Fruit fly (Drosophila melanogaster) whole organism, prepupa: ENCODE results near the gene bab1.

ENCODE experiments used
- Blimp-1 ChIP-seq: fragments of 200-800 bp; sonication (Bioruptor generic); optimal IDR thresholded peaks from 3 replicates; lab custom pipeline; 2017; ENCODE audit warnings: missing biosample characterization, missing genetic modification characterization, mild to moderate bottlenecking, moderate library complexity, missing genetic modification reagents
- CG10631 ChIP-seq: fragments of 200-800 bp; sonication (Bioruptor generic); optimal IDR thresholded peaks from 2 replicates; lab custom pipeline; 2016; ENCODE audit warnings: missing biosample characterization, missing genetic modification characterization
- CG11294 ChIP-seq: fragments of 200-800 bp; sonication (Bioruptor generic); IDR thresholded peaks from 2 replicates; pipeline ENCODE4 v1.3.6; 2022; ENCODE audit warnings: missing biosample characterization, missing genetic modification characterization
- CG11762 ChIP-seq: fragments of 200-800 bp; sonication (Bioruptor generic); optimal IDR thresholded peaks from 3 replicates; lab custom pipeline; 2016; ENCODE audit warnings: missing biosample characterization, missing genetic modification characterization; ENCODE audit not compliant: insufficient read depth
- CG11902 ChIP-seq: fragments of 200-800 bp; sonication (Bioruptor generic); optimal IDR thresholded peaks from 3 replicates; lab custom pipeline; 2016; ENCODE audit warnings: missing biosample characterization, missing genetic modification characterization
- CG15336 ChIP-seq: fragments of 200-800 bp; sonication (Bioruptor generic); IDR thresholded peaks from 2 replicates; pipeline ENCODE4 v1.3.6; 2022; ENCODE audit warnings: missing biosample characterization, missing genetic modification characterization
- CG16779 ChIP-seq: fragments of 200-800 bp; sonication (Bioruptor generic); optimal IDR thresholded peaks from 3 replicates; lab custom pipeline; 2017; ENCODE audit warnings: missing biosample characterization, mild to moderate bottlenecking, missing genetic modification characterization
- CG31627 ChIP-seq: fragments of 200-800 bp; sonication (Bioruptor generic); optimal IDR thresholded peaks from 3 replicates; lab custom pipeline; 2016; ENCODE audit warnings: missing biosample characterization, missing genetic modification characterization
- CG34406 ChIP-seq: fragments of 200-800 bp; sonication (Bioruptor generic); optimal IDR thresholded peaks from 3 replicates; lab custom pipeline; 2016; ENCODE audit warnings: missing biosample characterization, missing genetic modification characterization
- CG3919 ChIP-seq: fragments of 200-800 bp; sonication (Bioruptor generic); optimal IDR thresholded peaks from 3 replicates; lab custom pipeline; 2016; ENCODE audit warnings: missing biosample characterization, missing genetic modification characterization
- CG4318 ChIP-seq: fragments of 200-800 bp; sonication (Bioruptor generic); optimal IDR thresholded peaks from 3 replicates; lab custom pipeline; 2017; ENCODE audit warnings: missing biosample characterization, mild to moderate bottlenecking, missing genetic modification characterization
- CG6163 ChIP-seq: fragments of 200-800 bp; sonication (Bioruptor generic); IDR thresholded peaks from 3 replicates; pipeline ENCODE4 v1.3.6; 2022; ENCODE audit warnings: missing biosample characterization, missing genetic modification characterization
- CG6792 ChIP-seq: fragments of 200-800 bp; sonication (Bioruptor generic); optimal IDR thresholded peaks from 3 replicates; lab custom pipeline; 2016; ENCODE audit warnings: missing biosample characterization, missing genetic modification characterization
- CG6808 ChIP-seq: fragments of 200-800 bp; sonication (Bioruptor generic); optimal IDR thresholded peaks from 3 replicates; lab custom pipeline; 2017; ENCODE audit warnings: missing biosample characterization, missing genetic modification characterization, mild to moderate bottlenecking, moderate library complexity, missing genetic modification reagents
- CG7368 ChIP-seq: fragments of 200-800 bp; sonication (Bioruptor generic); optimal IDR thresholded peaks from 3 replicates; lab custom pipeline; 2016; ENCODE audit warnings: missing biosample characterization, missing genetic modification characterization
- CG8119 ChIP-seq: fragments of 200-800 bp; sonication (Bioruptor generic); IDR thresholded peaks from 3 replicates; pipeline ENCODE4 v1.3.6; 2022; ENCODE audit warnings: missing biosample characterization, missing genetic modification characterization
- CG8319 ChIP-seq: fragments of 200-800 bp; sonication (Bioruptor generic); optimal IDR thresholded peaks from 3 replicates; lab custom pipeline; 2016; ENCODE audit warnings: missing biosample characterization, missing genetic modification characterization
- CG8632 ChIP-seq: fragments of 200-800 bp; sonication (Bioruptor generic); optimal IDR thresholded peaks from 3 replicates; lab custom pipeline; 2016; ENCODE audit warnings: missing biosample characterization, missing genetic modification characterization
- CG9139 ChIP-seq: fragments of 200-800 bp; sonication (Bioruptor generic); optimal IDR thresholded peaks from 3 replicates; lab custom pipeline; 2017; ENCODE audit warnings: missing biosample characterization, mild to moderate bottlenecking, missing genetic modification characterization
- Eip78C ChIP-seq: fragments of 200-800 bp; sonication (Bioruptor generic); peaks from one replicate; lab custom pipeline; 2016; ENCODE audit warnings: missing biosample characterization, missing genetic modification characterization
- Eip93F ChIP-seq: fragments of 200-800 bp; sonication (Bioruptor generic); optimal IDR thresholded peaks from 2 replicates; lab custom pipeline; 2016; ENCODE audit warnings: missing biosample characterization, mild to moderate bottlenecking, missing genetic modification characterization
- Ets21C ChIP-seq: fragments of 200-800 bp; sonication (Bioruptor generic); optimal IDR thresholded peaks from 3 replicates; lab custom pipeline; 2016; ENCODE audit warnings: missing biosample characterization, missing genetic modification characterization
- Ets96B ChIP-seq: fragments of 200-800 bp; optimal IDR thresholded peaks from 2 replicates; lab custom pipeline; 2019; ENCODE audit warnings: missing biosample characterization, mild to moderate bottlenecking, missing genetic modification characterization, moderate library complexity
- Gug ChIP-seq: fragments of 200-800 bp; sonication (Bioruptor generic); IDR thresholded peaks from 2 replicates; pipeline ENCODE4 v1.3.6; 2022; ENCODE audit warnings: missing biosample characterization, missing genetic modification characterization
- Hr38 ChIP-seq: sonication (Bioruptor generic); optimal IDR thresholded peaks from 2 replicates; lab custom pipeline; 2016; ENCODE audit warnings: missing biosample characterization, missing genetic modification characterization
- Hr39 ChIP-seq: fragments of 200-800 bp; sonication (Bioruptor generic); optimal IDR thresholded peaks from 2 replicates; lab custom pipeline; 2016; ENCODE audit warnings: missing biosample characterization, missing genetic modification characterization
- Lpt ChIP-seq: fragments of 200-800 bp; sonication (Bioruptor generic); optimal IDR thresholded peaks from 3 replicates; lab custom pipeline; 2016; ENCODE audit warnings: missing biosample characterization, missing genetic modification characterization
- Met ChIP-seq: fragments of 200-800 bp; sonication (Bioruptor generic); optimal IDR thresholded peaks from 3 replicates; lab custom pipeline; 2016; ENCODE audit warnings: missing biosample characterization, missing genetic modification characterization
- OdsH ChIP-seq: fragments of 200-800 bp; sonication (Bioruptor generic); optimal IDR thresholded peaks from 3 replicates; lab custom pipeline; 2016; ENCODE audit warnings: missing biosample characterization, missing genetic modification characterization
- Smox ChIP-seq: fragments of 200-800 bp; sonication (Bioruptor generic); optimal IDR thresholded peaks from 3 replicates; lab custom pipeline; 2016; ENCODE audit warnings: missing biosample characterization, missing genetic modification characterization
- Sox102F ChIP-seq: fragments of 200-800 bp; sonication (Bioruptor generic); optimal IDR thresholded peaks from 2 replicates; lab custom pipeline; 2016; ENCODE audit warnings: missing biosample characterization, mild to moderate bottlenecking, missing genetic modification characterization
- Sox14 ChIP-seq: fragments of 200-800 bp; sonication (Bioruptor generic); optimal IDR thresholded peaks from 3 replicates; lab custom pipeline; 2016; ENCODE audit warnings: missing biosample characterization, missing genetic modification characterization
- Sox15 ChIP-seq: fragments of 200-800 bp; sonication (Bioruptor generic); optimal IDR thresholded peaks from 3 replicates; lab custom pipeline; 2016; ENCODE audit warnings: missing biosample characterization, missing genetic modification characterization
- achi ChIP-seq: fragments of 200-800 bp; sonication (Bioruptor generic); optimal IDR thresholded peaks from 3 replicates; lab custom pipeline; 2016; ENCODE audit warnings: missing biosample characterization, missing genetic modification characterization
- acj6 ChIP-seq: fragments of 200-800 bp; sonication (Bioruptor generic); optimal IDR thresholded peaks from 3 replicates; lab custom pipeline; 2016; ENCODE audit warnings: missing biosample characterization, missing genetic modification characterization
- cyc ChIP-seq: fragments of 200-800 bp; sonication (Bioruptor generic); optimal IDR thresholded peaks from 3 replicates; lab custom pipeline; 2016; ENCODE audit warnings: missing biosample characterization, missing genetic modification characterization
- dac ChIP-seq: fragments of 200-800 bp; sonication (Bioruptor generic); optimal IDR thresholded peaks from 2 replicates; lab custom pipeline; 2017; ENCODE audit warnings: missing biosample characterization, mild to moderate bottlenecking, missing genetic modification characterization
- esn ChIP-seq: fragments of 200-800 bp; sonication (Bioruptor generic); optimal IDR thresholded peaks from 2 replicates; lab custom pipeline; 2016; ENCODE audit warnings: missing biosample characterization, mild to moderate bottlenecking, missing genetic modification characterization, moderate library complexity
- fd85E ChIP-seq: fragments of 200-800 bp; sonication (Bioruptor generic); optimal IDR thresholded peaks from 3 replicates; lab custom pipeline; 2016; ENCODE audit warnings: missing biosample characterization, missing genetic modification characterization
- fkh ChIP-seq: fragments of 200-800 bp; sonication (Bioruptor generic); optimal IDR thresholded peaks from 3 replicates; lab custom pipeline; 2017; ENCODE audit warnings: missing biosample characterization, mild to moderate bottlenecking, missing genetic modification characterization, moderate library complexity
- lz ChIP-seq: fragments of 200-800 bp; sonication (Bioruptor generic); optimal IDR thresholded peaks from 3 replicates; lab custom pipeline; 2016; ENCODE audit warnings: missing biosample characterization, missing genetic modification characterization
- net ChIP-seq: fragments of 200-800 bp; sonication (Bioruptor generic); optimal IDR thresholded peaks from 3 replicates; lab custom pipeline; 2016; ENCODE audit warnings: missing biosample characterization, missing genetic modification characterization
- pdm3 ChIP-seq: fragments of 200-800 bp; sonication (Bioruptor generic); optimal IDR thresholded peaks from 3 replicates; lab custom pipeline; 2016; ENCODE audit warnings: missing biosample characterization, missing genetic modification characterization
- salr ChIP-seq, 2 experiments: fragments of 200-800 bp; sonication (Bioruptor generic); optimal IDR thresholded peaks; 3 replicates each; lab custom pipeline; 2016 to 2018; ENCODE audit warnings: missing biosample characterization in 2 of 2, missing genetic modification characterization in 2 of 2, mild to moderate bottlenecking in 1 of 2
- spab ChIP-seq: fragments of 200-800 bp; sonication (Bioruptor generic); optimal IDR thresholded peaks from 2 replicates; lab custom pipeline; 2017; ENCODE audit warnings: missing biosample characterization, mild to moderate bottlenecking, missing genetic modification characterization, missing genetic modification reagents
- ss ChIP-seq, 2 experiments: fragments of 200-800 bp; sonication (Bioruptor generic); optimal IDR thresholded peaks; 2 replicates in 1 of 2; 3 replicates in 1 of 2; lab custom pipeline; 2017 to 2018; ENCODE audit warnings: mild to moderate bottlenecking in 2 of 2, missing biosample characterization in 2 of 2, missing genetic modification characterization in 2 of 2, moderate library complexity in 1 of 2
- topi ChIP-seq: fragments of 200-800 bp; sonication (Bioruptor generic); optimal IDR thresholded peaks from 3 replicates; lab custom pipeline; 2016; ENCODE audit warnings: missing biosample characterization, missing genetic modification characterization

The bab1 gene

DNA sequence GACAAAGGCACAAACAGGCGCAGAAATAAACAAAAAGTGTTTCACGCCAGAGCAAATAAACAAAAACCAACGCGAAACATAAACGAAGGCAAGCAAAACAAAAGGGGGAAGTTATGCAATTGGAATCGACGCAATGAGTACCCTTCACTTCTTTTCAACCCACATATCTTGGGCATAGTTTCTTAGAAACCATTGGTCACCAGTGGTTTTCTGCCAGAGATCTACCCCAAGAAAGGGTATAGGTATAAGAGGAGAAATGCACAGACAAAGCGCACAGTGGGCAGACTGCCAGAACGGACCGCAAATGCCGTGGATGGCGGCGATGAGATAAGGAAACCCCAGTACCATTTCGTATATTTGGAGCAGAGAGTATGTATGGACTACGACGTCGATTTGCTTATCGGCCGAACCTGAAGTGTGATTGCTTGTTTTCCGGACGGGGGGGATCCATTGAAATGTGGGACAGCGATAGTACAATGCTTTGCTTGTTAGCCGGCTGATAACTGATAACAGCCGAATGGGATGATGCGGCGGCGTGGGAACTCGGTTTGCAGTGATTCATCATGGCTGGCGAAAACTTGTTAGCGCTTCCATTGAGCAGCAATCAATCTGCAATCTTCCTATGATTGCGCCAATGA, 69.9 kb downstream of the bab1 start (continued):
- peak in 1 of 2 experiments; percentile 20 for TF ChIP-seq ss (GFP tag; optimal IDR thresholded peaks at IDR 0.05; lab: Kevin White, UChicago)
- TF ChIP-seq CG34406 (GFP tag; lab: Kevin White, UChicago): peak; percentile 44
- TF ChIP-seq CG31627: peak; percentile 56
- peak; percentile 0 for TF ChIP-seq Sox15 (GFP tag; lab: Kevin White, UChicago)
- TF ChIP-seq CG8119 (GFP tag; lab: Robert Waterston, UW): peak; percentile 43; the same call in 1 of the 3 replicates
- TF ChIP-seq CG9139 (GFP tag; lab: Kevin White, UChicago): no peak
- TF ChIP-seq fkh (GFP tag; lab: Kevin White, UChicago): peak; percentile 47
- peak; percentile 36 for TF ChIP-seq CG8319
- TF ChIP-seq CG8632 (GFP tag; lab: Kevin White, UChicago): peak; percentile 24

dm6 chr3L:1029610-1030284, 71.1 kb downstream of the bab1 start:
- TF ChIP-seq CG8119 (GFP tag; lab: Robert Waterston, UW) (peak; percentile 65), net (GFP tag; lab: Kevin White, UChicago) (no peak), Hr38 (GFP tag; lab: Kevin White, UChicago) (no peak), topi (no peak), CG11294 (GFP tag; lab: Robert Waterston, UW) (peak; percentile 52; the same call in 1 of the 2 replicates), CG6163 (GFP tag; lab: Robert Waterston, UW) (peak; percentile 68; the same call in 2 of the 3 replicates), Smox (GFP tag; lab: Kevin White, UChicago) (no peak), Met (GFP tag; lab: Kevin White, UChicago) (no peak), Lpt (GFP tag; lab: Kevin White, UChicago) (peak; percentile 14), Ets96B (tag; lab: Kevin White, UChicago) (no peak), CG11762 (GFP tag; lab: Kevin White, UChicago) (no peak), CG6808 (GFP tag; lab: Kevin White, UChicago) (no peak), Sox15 (GFP tag; lab: Kevin White, UChicago) (no peak), fkh (GFP tag; lab: Kevin White, UChicago) (no peak), OdsH (GFP tag; lab: Kevin White, UChicago) (peak; percentile 34), Sox14 (GFP tag; lab: Kevin White, UChicago) (no peak), pdm3 (GFP tag; lab: Kevin White, UChicago) (no peak), CG8632 (GFP tag; lab: Kevin White, UChicago) (no peak), CG10631 (GFP tag; lab: Kevin White, UChicago) (peak; percentile 11), acj6 (peak; percentile 18), CG9139 (GFP tag; lab: Kevin White, UChicago) (no peak), dac (peak; percentile 16), Blimp-1 (GFP tag; lab: Kevin White, UChicago) (no peak), Eip93F (GFP tag; lab: Kevin White, UChicago) (no peak), achi (GFP tag; lab: Kevin White, UChicago) (peak; percentile 50), cyc (no peak), CG16779 (tag; lab: Kevin White, UChicago) (no peak), CG11902 (GFP tag; lab: Kevin White, UChicago) (no peak), CG31627 (no peak), ss (GFP tag; optimal IDR thresholded peaks at IDR 0.05; lab: Kevin White, UChicago) (no peak), CG4318 (GFP tag; lab: Kevin White, UChicago) (peak; percentile 31), CG3919 (peak; percentile 37), CG8319 (no peak), lz (GFP tag; lab: Kevin White, UChicago) (no peak), Sox102F (GFP tag; lab: Kevin White, UChicago) (no peak), salr (GFP tag; optimal IDR thresholded peaks at IDR 0.05; lab: Kevin White, UChicago) (no peak), CG15336 (GFP tag; lab: Robert Waterston, UW) (peak; percentile 81), esn (GFP tag; lab: Kevin White, UChicago) (no peak), spab (no peak), fd85E (GFP tag; lab: Kevin White, UChicago) (no peak), Hr39 (GFP tag; lab: Kevin White, UChicago) (no peak), Ets21C (GFP tag; lab: Kevin White, UChicago) (no peak), Eip78C (GFP tag; lab: Kevin White, UChicago) (peak; percentile 66), Gug (peak; percentile 60), CG6792 (GFP tag; lab: Kevin White, UChicago) (no peak), CG7368 (GFP tag; lab: Kevin White, UChicago) (no peak)
